Fruit fly (Drosophila melanogaster) whole organism, larva: ENCODE results near the gene CG16986.

Experiments used
- noc ChIP-seq: fragments of 200-800 bp; sonication (Bioruptor generic); optimal IDR thresholded peaks from 3 replicates; lab custom pipeline; 2019; ENCODE audit warnings: missing biosample characterization, mild to moderate bottlenecking, missing genetic modification characterization, moderate library complexity

Gene CG16986

DNA sequence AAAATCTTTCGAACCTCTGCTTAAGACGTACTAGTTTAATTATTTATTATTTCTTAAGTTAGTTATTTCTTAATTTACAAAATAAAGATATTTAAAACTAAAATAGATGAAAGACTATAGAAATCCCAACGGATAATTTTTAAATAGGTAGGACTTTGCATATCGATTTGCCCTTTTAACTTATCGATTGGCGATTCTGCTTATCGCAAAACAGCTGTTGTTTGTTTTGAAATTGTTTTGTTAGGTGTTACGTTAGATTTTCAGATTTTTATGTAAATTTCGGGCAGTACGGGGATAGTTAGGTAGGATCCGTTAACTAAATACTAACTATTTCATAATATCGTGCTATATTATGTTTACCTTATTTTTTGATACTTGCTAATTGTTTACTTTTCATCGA, at the start of gene CG16986:
TSS of gene CG16986 (plus strand) at position 188 of the 400 bp plus-strand sequence.
- TF ChIP-seq noc (tag; lab: Kevin White, UChicago) = no peak

DNA sequence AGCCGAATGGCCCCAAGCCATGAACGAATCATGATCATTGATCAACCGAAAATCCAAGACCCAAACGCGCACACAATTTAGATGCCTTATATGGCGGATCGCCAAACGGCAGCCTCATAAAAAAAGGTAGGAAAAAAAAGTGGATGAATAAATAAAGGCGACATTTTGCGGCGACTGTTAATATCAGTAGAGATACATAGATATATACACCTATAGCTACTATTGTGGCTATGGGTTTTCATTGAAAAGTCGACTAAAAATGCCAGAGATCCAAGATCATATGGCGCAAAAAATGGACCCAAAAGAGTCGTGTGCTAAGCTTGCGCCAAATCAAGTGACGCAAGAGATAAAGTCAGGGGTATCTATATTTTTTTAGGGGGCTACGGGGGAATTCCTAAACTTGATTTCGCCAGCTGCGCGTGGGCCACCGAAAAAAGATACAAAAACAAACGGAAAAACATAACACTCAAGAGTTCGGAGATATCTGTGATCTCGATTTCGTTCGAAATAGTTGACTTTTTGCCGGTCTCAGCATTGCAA, 48.9 kb upstream of the CG16986 start:
- no peak for TF ChIP-seq noc (tag; lab: Kevin White, UChicago)

DNA sequence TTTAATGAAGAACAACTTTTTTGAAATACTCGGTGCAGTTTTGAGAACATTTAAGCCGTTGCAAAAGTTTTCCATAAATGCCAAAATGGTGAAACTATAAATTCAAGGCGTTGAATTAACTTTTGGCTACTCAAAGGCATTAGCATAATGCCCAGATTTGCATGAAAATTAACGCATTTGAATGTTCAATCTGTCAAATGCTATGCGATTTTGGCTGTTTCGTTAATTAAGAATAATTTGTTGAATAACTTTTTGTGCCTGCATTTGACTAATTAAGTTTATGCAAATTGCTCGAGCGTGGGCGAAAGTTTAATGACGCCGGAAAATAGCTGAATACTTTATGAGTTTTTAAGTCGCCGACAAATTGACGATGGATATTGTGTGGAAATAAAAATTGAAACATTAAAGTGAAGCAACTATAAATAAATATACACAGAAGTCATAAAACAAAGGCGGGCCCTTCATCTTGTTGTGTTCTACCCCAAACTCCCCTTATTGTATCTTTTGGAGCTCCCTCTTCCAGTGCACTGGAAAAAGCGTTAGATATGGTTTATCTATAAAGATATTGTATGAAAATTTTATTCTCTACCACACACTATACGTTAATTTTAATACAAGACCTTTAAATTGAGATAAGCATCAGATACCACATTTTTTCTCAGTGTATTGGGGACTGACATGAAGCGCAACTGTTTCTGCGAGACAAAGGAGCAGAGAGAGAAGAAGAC, 47.9 kb upstream of the CG16986 start:
- TF ChIP-seq noc (tag; lab: Kevin White, UChicago) = no peak

DNA sequence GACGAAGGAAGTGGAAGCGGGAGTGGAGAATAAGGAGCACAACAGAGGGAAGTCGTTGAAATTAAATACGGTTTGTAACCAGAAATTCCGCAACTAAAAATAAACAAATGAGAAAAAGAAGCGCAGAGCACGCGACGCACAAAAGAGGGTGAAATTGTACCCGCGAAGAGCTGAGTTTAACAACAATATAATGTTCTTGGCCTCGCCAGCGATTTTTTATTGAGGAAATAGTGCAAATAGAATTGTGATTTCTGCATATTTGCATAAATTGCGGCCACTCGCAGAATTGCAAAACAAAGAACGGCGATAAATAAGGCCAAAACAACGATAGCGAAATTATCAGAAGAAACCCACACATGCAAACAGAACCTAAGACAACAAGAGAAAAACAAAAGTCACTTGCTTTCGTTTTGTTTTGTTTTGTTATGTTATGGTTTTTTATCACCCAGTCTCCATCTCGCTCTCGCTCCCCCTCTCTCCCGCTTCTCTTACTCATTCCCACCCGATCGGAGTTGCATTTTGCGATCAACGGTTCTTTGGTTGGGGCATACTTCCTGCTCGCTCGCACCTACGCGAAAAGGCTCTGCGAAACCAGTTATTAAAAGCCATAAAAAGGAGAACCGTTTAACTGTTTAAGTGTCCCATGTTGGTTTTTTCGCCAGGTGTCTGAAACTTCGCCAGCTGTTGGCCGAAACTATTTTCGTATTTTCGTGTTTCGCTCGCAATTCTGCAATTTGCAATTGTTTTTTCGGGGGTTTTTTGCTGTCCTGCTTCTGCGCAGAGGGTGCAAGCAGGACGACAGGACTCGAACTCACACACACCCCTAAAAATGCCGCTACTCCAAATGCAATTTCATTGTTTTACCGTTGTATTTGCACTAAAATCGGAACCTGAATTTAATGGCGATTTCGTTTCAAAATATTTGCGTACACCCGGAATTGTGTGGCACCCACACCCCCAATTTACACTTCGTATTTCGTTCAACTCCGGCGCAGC, 47.0 kb upstream of the CG16986 start:
- no peak for TF ChIP-seq noc (tag; lab: Kevin White, UChicago)

DNA sequence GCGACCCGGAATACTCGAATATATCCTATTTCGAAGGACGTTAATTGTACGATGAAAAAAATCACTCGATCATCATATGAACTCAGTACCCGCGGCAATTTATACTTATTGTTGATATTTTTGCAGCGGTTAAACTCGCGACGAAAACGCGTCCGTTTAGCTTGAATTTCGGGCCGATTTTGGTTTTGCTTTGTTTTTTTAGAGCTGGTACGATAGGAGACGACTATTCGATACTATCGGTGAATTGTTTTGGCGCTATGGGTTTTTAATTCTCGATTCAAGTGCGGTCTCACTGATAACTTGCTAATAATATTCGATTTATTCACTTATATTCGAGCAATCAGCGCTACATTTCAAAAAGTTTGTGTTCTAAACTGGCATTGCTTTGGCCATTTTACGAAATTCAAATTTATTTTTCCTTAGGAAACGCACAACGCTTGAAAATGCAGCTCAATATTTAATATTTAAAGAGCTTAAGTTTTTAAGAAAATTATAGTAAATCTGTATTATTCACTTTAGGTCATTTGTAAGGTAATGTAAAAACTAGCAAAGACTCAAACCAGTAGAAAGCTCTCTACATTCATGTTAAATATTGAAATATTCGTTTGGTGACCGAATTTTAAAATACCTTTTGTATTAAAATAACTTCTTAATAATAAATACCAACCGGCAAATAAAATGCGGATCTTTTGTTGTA, 45.9 kb upstream of the CG16986 start, which contains the start of gene Spn:
TSS of gene Spn (minus strand) at position 175 of the 697 bp plus-strand sequence.
- no peak for TF ChIP-seq noc (tag; lab: Kevin White, UChicago)

DNA sequence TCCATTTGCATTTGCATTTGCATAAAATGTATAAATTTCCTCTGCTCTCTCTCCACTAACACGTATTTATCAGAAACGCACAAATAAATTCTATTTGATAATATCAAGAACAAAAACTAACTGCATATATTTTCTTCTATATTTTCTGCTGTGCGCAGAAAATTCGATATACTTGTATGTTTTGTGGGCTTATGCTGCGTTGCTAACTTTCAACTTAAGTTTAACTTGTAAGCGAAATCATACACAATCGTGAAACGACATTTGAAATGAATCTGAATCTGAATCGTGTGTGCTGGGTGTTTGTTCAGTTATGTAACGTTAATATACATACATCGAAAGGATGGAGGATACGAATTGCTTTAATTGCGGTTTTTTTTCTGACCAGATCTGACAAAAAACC, 44.5 kb upstream of the CG16986 start:
- no peak for TF ChIP-seq noc (tag; lab: Kevin White, UChicago)

DNA sequence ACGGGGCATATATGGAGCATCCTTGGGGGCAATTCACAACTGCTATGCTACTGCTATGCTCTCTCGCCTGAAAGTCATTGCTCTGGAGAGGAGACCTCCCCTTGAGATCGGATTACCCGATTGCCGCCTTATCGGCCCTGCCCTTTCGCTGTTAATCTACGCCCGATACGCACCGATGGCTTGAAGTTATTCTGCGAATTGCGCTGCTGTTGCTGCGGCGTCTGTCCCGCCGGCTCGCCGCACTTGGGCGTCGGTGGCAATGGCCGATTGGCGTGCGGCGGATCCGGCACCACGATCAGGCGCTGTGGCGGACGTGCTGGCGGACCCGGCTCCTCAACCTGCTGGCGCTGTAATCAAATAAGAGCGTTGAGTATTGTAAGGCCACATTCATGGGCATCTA, 34.1 kb upstream of the CG16986 start:
- TF ChIP-seq noc (tag; lab: Kevin White, UChicago) = no peak

DNA sequence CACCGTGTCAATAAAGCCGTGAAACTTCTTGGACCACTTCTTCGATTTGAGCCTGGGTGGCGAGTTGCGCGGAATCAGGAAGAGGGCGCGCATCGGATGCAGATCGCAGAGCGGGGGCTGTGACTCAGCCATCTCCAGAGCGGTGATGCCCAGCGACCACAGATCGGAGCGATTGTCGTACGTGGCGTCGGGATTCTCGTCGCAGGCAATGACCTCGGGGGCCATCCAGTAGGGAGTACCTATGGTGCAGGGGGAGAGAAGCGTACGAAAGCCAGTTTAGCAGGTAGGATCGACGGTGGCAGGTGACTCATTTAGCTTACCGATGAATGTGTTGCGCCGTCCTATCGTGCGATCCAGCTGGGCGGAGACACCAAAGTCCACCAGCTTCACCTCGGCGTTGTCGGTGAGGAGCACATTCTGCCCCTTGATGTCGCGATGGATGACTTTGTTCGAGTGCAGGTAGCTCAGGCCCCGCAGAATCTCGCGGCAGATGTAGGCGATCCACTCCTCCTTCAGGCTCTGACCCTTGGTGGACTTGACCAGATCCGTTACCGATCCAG, 33.0 kb upstream of the CG16986 start:
- TF ChIP-seq noc (tag; lab: Kevin White, UChicago) = no peak

DNA sequence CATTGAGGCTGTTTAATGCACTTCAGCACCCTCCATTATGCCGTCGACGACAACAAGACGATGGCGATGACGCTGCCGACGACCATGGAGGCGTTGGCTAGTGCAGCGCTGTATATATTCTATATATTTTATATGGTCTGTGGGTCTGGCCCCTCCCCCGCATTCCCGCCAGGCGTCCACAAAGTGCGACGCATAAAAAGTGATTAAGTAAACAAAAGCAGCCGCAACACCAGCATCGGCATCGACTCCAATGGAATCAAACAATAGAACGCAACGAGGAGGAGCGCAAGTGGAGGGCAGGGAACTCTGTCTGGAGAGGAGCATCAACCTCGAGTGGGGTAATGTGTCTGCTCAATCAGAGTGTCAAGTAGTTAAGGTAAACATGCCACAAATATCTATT, 31.9 kb upstream of the CG16986 start:
- no peak for TF ChIP-seq noc (tag; lab: Kevin White, UChicago)

DNA sequence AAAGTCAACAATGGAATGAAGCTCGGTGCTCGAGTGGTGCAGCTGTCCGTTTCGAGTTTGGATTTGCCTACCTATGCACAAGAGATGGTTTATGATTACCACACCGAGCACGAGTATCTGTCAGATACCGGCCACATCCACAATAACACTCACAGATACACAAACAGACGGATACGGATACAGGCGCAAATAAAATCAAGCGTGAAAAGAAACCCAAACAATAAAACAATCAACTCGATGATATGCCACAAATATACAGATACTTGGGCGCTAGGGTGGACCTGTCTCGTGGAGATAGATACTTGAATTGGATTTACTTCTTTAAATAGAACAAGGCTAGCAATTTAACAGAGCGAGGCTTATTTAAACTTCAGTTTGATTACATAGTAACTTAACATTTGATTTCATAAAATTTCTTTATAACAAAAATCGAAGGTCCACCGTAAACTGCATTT, 29.8 kb upstream of the CG16986 start:
- peak; percentile 20 for TF ChIP-seq noc (tag; lab: Kevin White, UChicago)

DNA sequence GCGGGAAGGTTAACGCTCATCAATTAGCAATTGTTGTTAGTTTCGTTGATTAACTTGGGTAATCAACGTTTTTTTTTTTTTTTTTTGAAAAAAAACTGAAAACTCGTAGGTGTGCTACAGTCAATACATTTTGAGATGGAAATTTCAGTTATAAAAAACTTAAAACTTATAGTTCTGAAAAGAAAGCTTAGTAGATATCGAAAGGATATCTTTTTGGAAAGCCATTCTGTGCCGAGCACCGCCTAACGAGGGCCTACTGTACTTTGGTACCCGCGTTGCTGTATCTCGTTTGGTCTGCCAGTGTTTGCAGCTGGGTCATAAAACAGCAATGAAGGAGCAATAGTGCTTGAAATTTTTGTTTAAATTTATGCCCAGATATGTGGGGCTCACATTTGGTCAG, 28.2 kb upstream of the CG16986 start:
- peak; percentile 48 for TF ChIP-seq noc (tag; lab: Kevin White, UChicago)

DNA sequence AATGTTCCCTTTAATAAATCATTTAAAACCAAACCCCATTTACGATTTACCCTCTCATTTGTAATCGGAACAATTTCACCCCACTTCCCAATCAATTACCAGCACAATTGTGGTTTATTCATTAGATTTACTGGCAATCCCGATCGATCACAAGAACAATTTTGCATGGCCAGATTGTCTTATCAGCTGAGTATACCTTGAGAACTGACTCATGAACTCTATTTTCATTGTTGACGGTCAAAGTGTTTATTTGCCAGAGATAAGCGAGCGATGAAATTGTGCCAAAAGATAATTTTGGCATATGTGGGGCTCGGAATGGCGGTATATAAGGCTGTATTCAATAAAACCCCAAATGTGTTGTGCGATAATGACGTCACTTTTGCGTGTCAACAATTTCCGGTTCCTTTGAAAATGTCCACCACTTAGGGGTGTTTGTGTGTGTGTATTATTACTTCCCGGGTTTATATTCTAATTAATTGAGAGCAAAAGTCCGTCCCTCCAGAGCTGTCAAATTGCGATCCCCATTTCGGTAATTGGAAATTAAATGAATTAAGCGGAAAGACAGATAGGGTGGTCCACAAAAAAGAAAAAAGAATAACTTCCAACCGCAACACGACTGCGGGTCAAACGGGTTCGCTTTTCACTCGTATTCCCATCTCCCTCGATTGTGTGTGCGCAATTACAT, 27.1 kb upstream of the CG16986 start:
- TF ChIP-seq noc (tag; lab: Kevin White, UChicago) = peak; percentile 86

DNA sequence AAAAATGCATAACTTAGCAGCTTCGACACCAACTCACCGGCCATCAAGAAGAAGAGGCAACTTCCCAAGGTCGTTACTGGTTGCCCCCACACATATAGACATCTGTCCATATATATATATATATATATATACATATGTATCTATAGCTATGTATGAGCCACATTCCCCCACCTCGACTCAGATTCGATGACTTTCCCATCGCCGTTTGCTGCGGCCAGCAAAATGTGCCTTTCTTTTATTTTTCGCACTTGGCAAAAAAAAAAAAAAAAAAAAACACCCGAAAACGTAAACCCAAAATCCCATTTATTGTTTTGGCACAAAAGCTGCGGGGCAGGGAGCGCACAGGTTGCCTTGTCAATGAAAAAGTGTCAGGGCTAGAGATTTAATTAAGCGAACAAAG, 25.4 kb upstream of the CG16986 start:
- TF ChIP-seq noc (tag; lab: Kevin White, UChicago) = no peak

DNA sequence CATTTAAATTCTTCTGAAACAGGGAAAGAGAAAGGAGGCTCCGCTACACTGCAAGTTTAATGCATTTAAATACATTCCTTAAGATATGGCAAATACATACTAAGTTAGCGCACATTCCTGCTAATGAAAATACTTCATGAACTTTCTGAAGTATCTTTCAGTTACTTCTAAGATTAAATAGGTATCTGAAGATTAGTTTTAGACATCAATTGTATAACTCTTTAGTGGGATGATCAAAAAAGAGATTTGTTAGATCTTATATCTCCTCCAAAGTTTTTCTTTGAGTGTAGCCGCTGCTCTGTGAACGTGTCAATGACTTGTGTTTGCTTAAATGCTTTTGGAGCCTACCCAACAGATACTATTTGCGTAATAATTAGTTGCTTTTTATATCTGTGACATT, 24.9 kb upstream of the CG16986 start:
- TF ChIP-seq noc (tag; lab: Kevin White, UChicago) = peak; percentile 69
